Fruit fly (Drosophila melanogaster): Measurements from ENCODE around the gene CG31055.

The CG31055 gene

dm6 chr3R:27636010-27636584 lies 51.8 kb downstream of the CG31055 start, which contains the start of the genes CG5611 and Mtl (continued):
- TF ChIP-seq hb (GFP tag; IDR thresholded peaks at IDR 0.05; ENCODE audit: partially characterized antibody), result no peak
- TF ChIP-seq CG12942 (GFP tag; optimal IDR thresholded peaks at IDR 0.05), result peak; percentile 100
- peak; percentile 100 for TF ChIP-seq CG6689 (GFP tag; IDR thresholded peaks at IDR 0.05)
- peak; percentile 94 for TF ChIP-seq CG18011 (GFP tag; optimal IDR thresholded peaks at IDR 0.05)
- TF ChIP-seq CG17802 (tag; optimal IDR thresholded peaks at IDR 0.05), result peak; percentile 95
- TF ChIP-seq CG15696 (tag; optimal IDR thresholded peaks at IDR 0.05), result peak; percentile 100
- peak; percentile 97 for TF ChIP-seq Dad (GFP tag; optimal IDR thresholded peaks at IDR 0.05)
- peak; percentile 98 for TF ChIP-seq maf-S (GFP tag; optimal IDR thresholded peaks at IDR 0.05)
- TF ChIP-seq CG11723 (GFP tag; optimal IDR thresholded peaks at IDR 0.05), result peak; percentile 99
- peak; percentile 99 for TF ChIP-seq nau (GFP tag; optimal IDR thresholded peaks at IDR 0.05)
- TF ChIP-seq Doc2 (GFP tag; IDR thresholded peaks at IDR 0.05), result peak; percentile 99
- peak; percentile 99 for TF ChIP-seq CG18764 (GFP tag; optimal IDR thresholded peaks at IDR 0.05)
- peak; percentile 99 for TF ChIP-seq Lim3 (GFP tag; IDR thresholded peaks at IDR 0.05)
- peak in 1 of 2 experiments; percentile 99 for TF ChIP-seq Eip74EF (GFP tag; optimal IDR thresholded peaks at IDR 0.05)
- TF ChIP-seq CG34422 (GFP tag; IDR thresholded peaks at IDR 0.05), result peak; percentile 100
- TF ChIP-seq chm (GFP tag; IDR thresholded peaks at IDR 0.05), result peak; percentile 100
- TF ChIP-seq Nf-YA (GFP tag; IDR thresholded peaks at IDR 0.05), result peak; percentile 99
- peak; percentile 100 for TF ChIP-seq al (GFP tag; IDR thresholded peaks at IDR 0.05)
- peak; percentile 94 for TF ChIP-seq CG6654 (GFP tag; optimal IDR thresholded peaks at IDR 0.05)
- TF ChIP-seq CG12236 (GFP tag; optimal IDR thresholded peaks at IDR 0.05), result peak; percentile 90
- peak; percentile 96 for TF ChIP-seq NC2β (GFP tag; optimal IDR thresholded peaks at IDR 0.05)
- TF ChIP-seq CG1792 (GFP tag; optimal IDR thresholded peaks at IDR 0.05), result peak; percentile 95
- TF ChIP-seq danr (GFP tag; IDR thresholded peaks at IDR 0.05), result peak; percentile 100
- peak; percentile 100 for TF ChIP-seq tgo (GFP tag; IDR thresholded peaks at IDR 0.05)
- peak; percentile 100 for TF ChIP-seq Hmr (GFP tag; optimal IDR thresholded peaks at IDR 0.05)
- no peak for TF ChIP-seq CG8478 (optimal IDR thresholded peaks at IDR 0.05)
- peak; percentile 100 for TF ChIP-seq ap (GFP tag; IDR thresholded peaks at IDR 0.05)
- peak; percentile 96 for TF ChIP-seq CG8281 (tag; optimal IDR thresholded peaks at IDR 0.05)
- peak; percentile 98 for TF ChIP-seq Dip3 (GFP tag; optimal IDR thresholded peaks at IDR 0.05)
- TF ChIP-seq gem (tag; optimal IDR thresholded peaks at IDR 0.05), result peak; percentile 100
- peak; percentile 78 for TF ChIP-seq CTCF (GFP tag; optimal IDR thresholded peaks at IDR 0.05)
- peak; percentile 99 for TF ChIP-seq CG31224 (GFP tag; IDR thresholded peaks at IDR 0.05)
- peak; percentile 100 for TF ChIP-seq Ptx1 (GFP tag; IDR thresholded peaks at IDR 0.05)
- TF ChIP-seq CG14667 (GFP tag; IDR thresholded peaks at IDR 0.05), result peak; percentile 100
- TF ChIP-seq CG10209 (GFP tag; optimal IDR thresholded peaks at IDR 0.05), result peak; percentile 100
- TF ChIP-seq esg (GFP tag; conservative IDR thresholded peaks at IDR 0.05), result peak; percentile 100
- peak; percentile 99 for TF ChIP-seq CG12299 (tag; optimal IDR thresholded peaks at IDR 0.05)
- TF ChIP-seq CG14014 (GFP tag; IDR thresholded peaks at IDR 0.05), result peak; percentile 100
- TF ChIP-seq CG11695 (GFP tag; IDR thresholded peaks at IDR 0.05), result peak; percentile 100
- peak; percentile 87 for TF ChIP-seq z (GFP tag; IDR thresholded peaks at IDR 0.05)
- TF ChIP-seq fru (optimal IDR thresholded peaks at IDR 0.05), result no peak
- peak; percentile 99 for TF ChIP-seq Gsc (GFP tag; IDR thresholded peaks at IDR 0.05)
- peak; percentile 74 for TF ChIP-seq cg (GFP tag; optimal IDR thresholded peaks at IDR 0.05)
- peak; percentile 11 to 87 for TF ChIP-seq tll (GFP tag; optimal IDR thresholded peaks at IDR 0.05)
- TF ChIP-seq CG4328 (GFP tag; optimal IDR thresholded peaks at IDR 0.05), result peak; percentile 100
- peak; percentile 100 for TF ChIP-seq CG17829 (tag; optimal IDR thresholded peaks at IDR 0.05)
- TF ChIP-seq CG5953 (GFP tag; IDR thresholded peaks at IDR 0.05), result peak; percentile 100
- peak; percentile 99 for TF ChIP-seq CG8388 (GFP tag; optimal IDR thresholded peaks at IDR 0.05)
- peak; percentile 100 for TF ChIP-seq CG11247 (GFP tag; IDR thresholded peaks at IDR 0.05)
- TF ChIP-seq kay (GFP tag; optimal IDR thresholded peaks at IDR 0.05), result peak; percentile 99
- TF ChIP-seq Taf1 (GFP tag; IDR thresholded peaks at IDR 0.05), result peak; percentile 100
- TF ChIP-seq hth (optimal IDR thresholded peaks at IDR 0.05), result no peak
